Fruit fly (Drosophila melanogaster) whole organism, prepupa: ENCODE measurements around the gene Rad60.

Experiments used
- Blimp-1 ChIP-seq: fragments of 200-800 bp; sonication (Bioruptor generic); optimal IDR thresholded peaks from 3 replicates; lab custom pipeline; 2017; ENCODE audit warnings: missing biosample characterization, missing genetic modification characterization, mild to moderate bottlenecking, moderate library complexity, missing genetic modification reagents
- CG10631 ChIP-seq: fragments of 200-800 bp; sonication (Bioruptor generic); optimal IDR thresholded peaks from 2 replicates; lab custom pipeline; 2016; ENCODE audit warnings: missing biosample characterization, missing genetic modification characterization
- CG10669 ChIP-seq: fragments of 200-800 bp; sonication (Bioruptor generic); optimal IDR thresholded peaks from 3 replicates; lab custom pipeline; 2018; ENCODE audit warnings: missing biosample characterization, mild to moderate bottlenecking, missing genetic modification characterization, moderate library complexity
- CG11294 ChIP-seq: fragments of 200-800 bp; sonication (Bioruptor generic); IDR thresholded peaks from 2 replicates; pipeline ENCODE4 v1.3.6; 2022; ENCODE audit warnings: missing biosample characterization, missing genetic modification characterization
- CG11902 ChIP-seq: fragments of 200-800 bp; sonication (Bioruptor generic); optimal IDR thresholded peaks from 3 replicates; lab custom pipeline; 2016; ENCODE audit warnings: missing biosample characterization, missing genetic modification characterization
- CG15336 ChIP-seq: fragments of 200-800 bp; sonication (Bioruptor generic); IDR thresholded peaks from 2 replicates; pipeline ENCODE4 v1.3.6; 2022; ENCODE audit warnings: missing biosample characterization, missing genetic modification characterization
- CG1621 ChIP-seq: fragments of 200-800 bp; sonication (Bioruptor generic); optimal IDR thresholded peaks from 3 replicates; lab custom pipeline; 2018; ENCODE audit warnings: missing biosample characterization, mild to moderate bottlenecking, missing genetic modification characterization
- CG31627 ChIP-seq: fragments of 200-800 bp; sonication (Bioruptor generic); optimal IDR thresholded peaks from 3 replicates; lab custom pipeline; 2016; ENCODE audit warnings: missing biosample characterization, missing genetic modification characterization
- CG32006 ChIP-seq: fragments of 200-800 bp; sonication (Bioruptor generic); optimal IDR thresholded peaks from 3 replicates; lab custom pipeline; 2017; ENCODE audit warnings: missing biosample characterization, mild to moderate bottlenecking, missing genetic modification characterization
- CG4318 ChIP-seq: fragments of 200-800 bp; sonication (Bioruptor generic); optimal IDR thresholded peaks from 3 replicates; lab custom pipeline; 2017; ENCODE audit warnings: missing biosample characterization, mild to moderate bottlenecking, missing genetic modification characterization
- CG6163 ChIP-seq: fragments of 200-800 bp; sonication (Bioruptor generic); IDR thresholded peaks from 3 replicates; pipeline ENCODE4 v1.3.6; 2022; ENCODE audit warnings: missing biosample characterization, missing genetic modification characterization
- CG6792 ChIP-seq: fragments of 200-800 bp; sonication (Bioruptor generic); optimal IDR thresholded peaks from 3 replicates; lab custom pipeline; 2016; ENCODE audit warnings: missing biosample characterization, missing genetic modification characterization
- CG6808 ChIP-seq: fragments of 200-800 bp; sonication (Bioruptor generic); optimal IDR thresholded peaks from 3 replicates; lab custom pipeline; 2017; ENCODE audit warnings: missing biosample characterization, missing genetic modification characterization, mild to moderate bottlenecking, moderate library complexity, missing genetic modification reagents
- CG6854 ChIP-seq: fragments of 200-800 bp; sonication (Bioruptor generic); optimal IDR thresholded peaks from 2 replicates; lab custom pipeline; 2017; ENCODE audit warnings: missing biosample characterization, mild to moderate bottlenecking, missing genetic modification characterization
- CG7368 ChIP-seq: fragments of 200-800 bp; sonication (Bioruptor generic); optimal IDR thresholded peaks from 3 replicates; lab custom pipeline; 2016; ENCODE audit warnings: missing biosample characterization, missing genetic modification characterization
- CG8119 ChIP-seq: fragments of 200-800 bp; sonication (Bioruptor generic); IDR thresholded peaks from 3 replicates; pipeline ENCODE4 v1.3.6; 2022; ENCODE audit warnings: missing biosample characterization, missing genetic modification characterization
- CG8319 ChIP-seq: fragments of 200-800 bp; sonication (Bioruptor generic); optimal IDR thresholded peaks from 3 replicates; lab custom pipeline; 2016; ENCODE audit warnings: missing biosample characterization, missing genetic modification characterization
- Eip75B ChIP-seq: fragments of 200-800 bp; sonication (Bioruptor generic); optimal IDR thresholded peaks from 3 replicates; lab custom pipeline; 2016; ENCODE audit warnings: missing biosample characterization, missing genetic modification characterization
- Eip78C ChIP-seq: fragments of 200-800 bp; sonication (Bioruptor generic); peaks from one replicate; lab custom pipeline; 2016; ENCODE audit warnings: missing biosample characterization, missing genetic modification characterization
- Eip93F ChIP-seq: fragments of 200-800 bp; sonication (Bioruptor generic); optimal IDR thresholded peaks from 2 replicates; lab custom pipeline; 2016; ENCODE audit warnings: missing biosample characterization, mild to moderate bottlenecking, missing genetic modification characterization
- Ets21C ChIP-seq: fragments of 200-800 bp; sonication (Bioruptor generic); optimal IDR thresholded peaks from 3 replicates; lab custom pipeline; 2016; ENCODE audit warnings: missing biosample characterization, missing genetic modification characterization
- Ets96B ChIP-seq: fragments of 200-800 bp; optimal IDR thresholded peaks from 2 replicates; lab custom pipeline; 2019; ENCODE audit warnings: missing biosample characterization, mild to moderate bottlenecking, missing genetic modification characterization, moderate library complexity
- Hr39 ChIP-seq: fragments of 200-800 bp; sonication (Bioruptor generic); optimal IDR thresholded peaks from 2 replicates; lab custom pipeline; 2016; ENCODE audit warnings: missing biosample characterization, missing genetic modification characterization
- Hr4 ChIP-seq: fragments of 200-800 bp; sonication (Bioruptor generic); optimal IDR thresholded peaks from 3 replicates; lab custom pipeline; 2016; ENCODE audit warnings: missing biosample characterization, missing genetic modification characterization
- Lpt ChIP-seq: fragments of 200-800 bp; sonication (Bioruptor generic); optimal IDR thresholded peaks from 3 replicates; lab custom pipeline; 2016; ENCODE audit warnings: missing biosample characterization, missing genetic modification characterization
- Met ChIP-seq: fragments of 200-800 bp; sonication (Bioruptor generic); optimal IDR thresholded peaks from 3 replicates; lab custom pipeline; 2016; ENCODE audit warnings: missing biosample characterization, missing genetic modification characterization
- OdsH ChIP-seq: fragments of 200-800 bp; sonication (Bioruptor generic); optimal IDR thresholded peaks from 3 replicates; lab custom pipeline; 2016; ENCODE audit warnings: missing biosample characterization, missing genetic modification characterization
- Sox102F ChIP-seq: fragments of 200-800 bp; sonication (Bioruptor generic); optimal IDR thresholded peaks from 2 replicates; lab custom pipeline; 2016; ENCODE audit warnings: missing biosample characterization, mild to moderate bottlenecking, missing genetic modification characterization
- Sox14 ChIP-seq: fragments of 200-800 bp; sonication (Bioruptor generic); optimal IDR thresholded peaks from 3 replicates; lab custom pipeline; 2016; ENCODE audit warnings: missing biosample characterization, missing genetic modification characterization
- achi ChIP-seq: fragments of 200-800 bp; sonication (Bioruptor generic); optimal IDR thresholded peaks from 3 replicates; lab custom pipeline; 2016; ENCODE audit warnings: missing biosample characterization, missing genetic modification characterization
- acj6 ChIP-seq: fragments of 200-800 bp; sonication (Bioruptor generic); optimal IDR thresholded peaks from 3 replicates; lab custom pipeline; 2016; ENCODE audit warnings: missing biosample characterization, missing genetic modification characterization
- dac ChIP-seq: fragments of 200-800 bp; sonication (Bioruptor generic); optimal IDR thresholded peaks from 2 replicates; lab custom pipeline; 2017; ENCODE audit warnings: missing biosample characterization, mild to moderate bottlenecking, missing genetic modification characterization
- dsx ChIP-seq: fragments of 200-800 bp; optimal IDR thresholded peaks from 3 replicates; lab custom pipeline; 2019; ENCODE audit warnings: missing biosample characterization, mild to moderate bottlenecking, missing genetic modification characterization, moderate library complexity; ENCODE audit not compliant: poor library complexity, severe bottlenecking
- eg ChIP-seq: fragments of 200-800 bp; sonication (Bioruptor generic); IDR thresholded peaks from 3 replicates; pipeline ENCODE4 v1.3.6; 2022; ENCODE audit warnings: missing biosample characterization, missing genetic modification characterization
- esn ChIP-seq: fragments of 200-800 bp; sonication (Bioruptor generic); optimal IDR thresholded peaks from 2 replicates; lab custom pipeline; 2016; ENCODE audit warnings: missing biosample characterization, mild to moderate bottlenecking, missing genetic modification characterization, moderate library complexity
- fd59A ChIP-seq: fragments of 200-800 bp; sonication (Bioruptor generic); optimal IDR thresholded peaks from 2 replicates; lab custom pipeline; 2017; ENCODE audit warnings: missing biosample characterization, mild to moderate bottlenecking, missing genetic modification characterization, missing genetic modification reagents
- fd85E ChIP-seq: fragments of 200-800 bp; sonication (Bioruptor generic); optimal IDR thresholded peaks from 3 replicates; lab custom pipeline; 2016; ENCODE audit warnings: missing biosample characterization, missing genetic modification characterization
- lz ChIP-seq: fragments of 200-800 bp; sonication (Bioruptor generic); optimal IDR thresholded peaks from 3 replicates; lab custom pipeline; 2016; ENCODE audit warnings: missing biosample characterization, missing genetic modification characterization
- pdm3 ChIP-seq: fragments of 200-800 bp; sonication (Bioruptor generic); optimal IDR thresholded peaks from 3 replicates; lab custom pipeline; 2016; ENCODE audit warnings: missing biosample characterization, missing genetic modification characterization
- salr ChIP-seq, 2 experiments: fragments of 200-800 bp; sonication (Bioruptor generic); optimal IDR thresholded peaks; 3 replicates each; lab custom pipeline; 2016 to 2018; ENCODE audit warnings: missing biosample characterization in 2 of 2, missing genetic modification characterization in 2 of 2, mild to moderate bottlenecking in 1 of 2
- spab ChIP-seq: fragments of 200-800 bp; sonication (Bioruptor generic); optimal IDR thresholded peaks from 2 replicates; lab custom pipeline; 2017; ENCODE audit warnings: missing biosample characterization, mild to moderate bottlenecking, missing genetic modification characterization, missing genetic modification reagents
- ss ChIP-seq, 2 experiments: fragments of 200-800 bp; sonication (Bioruptor generic); optimal IDR thresholded peaks; 2 replicates in 1 of 2; 3 replicates in 1 of 2; lab custom pipeline; 2017 to 2018; ENCODE audit warnings: mild to moderate bottlenecking in 2 of 2, missing biosample characterization in 2 of 2, missing genetic modification characterization in 2 of 2, moderate library complexity in 1 of 2
- topi ChIP-seq: fragments of 200-800 bp; sonication (Bioruptor generic); optimal IDR thresholded peaks from 3 replicates; lab custom pipeline; 2016; ENCODE audit warnings: missing biosample characterization, missing genetic modification characterization
- vri ChIP-seq: fragments of 200-800 bp; sonication (Bioruptor generic); optimal IDR thresholded peaks from 3 replicates; lab custom pipeline; 2016; ENCODE audit warnings: missing biosample characterization, mild to moderate bottlenecking, missing genetic modification characterization

Gene Rad60

dm6 chr3R:23297132-23297862 lies 46.0 kb upstream of the Rad60 start (continued):
- TF ChIP-seq Met (GFP tag; lab: Kevin White, UChicago) (peak; percentile 74), fd59A (GFP tag; lab: Kevin White, UChicago) (no peak), Ets21C (GFP tag; lab: Kevin White, UChicago) (peak; percentile 35), topi (GFP tag; lab: Kevin White, UChicago) (peak; percentile 59), CG10631 (GFP tag; lab: Kevin White, UChicago) (peak; percentile 44), CG4318 (GFP tag; lab: Kevin White, UChicago) (no peak), pdm3 (GFP tag; lab: Kevin White, UChicago) (peak; percentile 49), fd85E (GFP tag; lab: Kevin White, UChicago) (no peak), CG10669 (GFP tag; lab: Kevin White, UChicago) (no peak), acj6 (GFP tag; lab: Kevin White, UChicago) (peak; percentile 47), Hr39 (peak; percentile 53), Eip93F (GFP tag; lab: Kevin White, UChicago) (no peak), CG6792 (GFP tag; lab: Kevin White, UChicago) (peak; percentile 43), Eip78C (GFP tag; lab: Kevin White, UChicago) (peak; percentile 75), CG32006 (GFP tag; lab: Kevin White, UChicago) (no peak), Hr4 (GFP tag; lab: Kevin White, UChicago) (no peak), Lpt (GFP tag; lab: Kevin White, UChicago) (no peak), CG1621 (tag; lab: Kevin White, UChicago) (no peak), salr (GFP tag; optimal IDR thresholded peaks at IDR 0.05; lab: Kevin White, UChicago) (no peak), CG11294 (no peak)

- TF ChIP-seq CG8119 (GFP tag; lab: Robert Waterston, UW) (peak; percentile 39; the same call in 1 of the 3 replicates), eg (GFP tag; lab: Robert Waterston, UW) (peak; percentile 52; the same call in 2 of the 3 replicates), CG15336 (peak; percentile 62), dac (GFP tag; lab: Kevin White, UChicago) (no peak), CG10631 (GFP tag; lab: Kevin White, UChicago) (no peak), salr (GFP tag; optimal IDR thresholded peaks at IDR 0.05; lab: Kevin White, UChicago) (no peak), CG8319 (GFP tag; lab: Kevin White, UChicago) (no peak), CG6163 (GFP tag; lab: Robert Waterston, UW) (peak; percentile 19; the same call in 1 of the 3 replicates)
Measured at dm6 chr3R:23296146-23296545, 44.9 kb upstream of the Rad60 start.

- peak; percentile 47 for TF ChIP-seq spab (GFP tag; lab: Kevin White, UChicago)
- peak; percentile 82 for TF ChIP-seq vri (GFP tag; lab: Kevin White, UChicago)
- no peak for TF ChIP-seq CG10631 (GFP tag; lab: Kevin White, UChicago)
- no peak for TF ChIP-seq CG11902 (GFP tag; lab: Kevin White, UChicago)
- TF ChIP-seq CG10669 (GFP tag; lab: Kevin White, UChicago): peak; percentile 44
- peak; percentile 53 for TF ChIP-seq fd85E (GFP tag; lab: Kevin White, UChicago)
- peak; percentile 12 for TF ChIP-seq Blimp-1 (GFP tag; lab: Kevin White, UChicago)
- TF ChIP-seq Eip75B: peak; percentile 44
- TF ChIP-seq achi (GFP tag; lab: Kevin White, UChicago): peak; percentile 56
- TF ChIP-seq Ets96B: peak; percentile 69
- peak; percentile 78 for TF ChIP-seq CG6163 (GFP tag; lab: Robert Waterston, UW)
- TF ChIP-seq ss (GFP tag; optimal IDR thresholded peaks at IDR 0.05; lab: Kevin White, UChicago): peak; percentile 83 to 84
- TF ChIP-seq CG4318 (GFP tag; lab: Kevin White, UChicago): no peak
- peak; percentile 16 for TF ChIP-seq CG6792 (GFP tag; lab: Kevin White, UChicago)
- peak; percentile 74 for TF ChIP-seq Sox102F (GFP tag; lab: Kevin White, UChicago)
- TF ChIP-seq CG8319 (GFP tag; lab: Kevin White, UChicago): peak; percentile 40
- TF ChIP-seq Sox14 (GFP tag; lab: Kevin White, UChicago): peak; percentile 54
- peak; percentile 67 for TF ChIP-seq CG6808 (GFP tag; lab: Kevin White, UChicago)
- TF ChIP-seq dsx: peak; percentile 78
- TF ChIP-seq CG7368 (GFP tag; lab: Kevin White, UChicago): peak; percentile 60
- TF ChIP-seq eg (GFP tag; lab: Robert Waterston, UW): peak; percentile 83
- TF ChIP-seq CG6854 (GFP tag; lab: Kevin White, UChicago): peak; percentile 43
- peak; percentile 84 for TF ChIP-seq Eip78C (GFP tag; lab: Kevin White, UChicago)
- TF ChIP-seq CG31627 (GFP tag; lab: Kevin White, UChicago): no peak
- peak; percentile 49 for TF ChIP-seq OdsH (GFP tag; lab: Kevin White, UChicago)
- no peak for TF ChIP-seq Eip93F (GFP tag; lab: Kevin White, UChicago)
- TF ChIP-seq Hr39: no peak
- peak; percentile 12 for TF ChIP-seq lz
- TF ChIP-seq esn: peak; percentile 52
Measured at dm6 chr3R:23295360-23295772, 44.1 kb upstream of the Rad60 start.
